Worm (Caenorhabditis elegans): ENCODE results near the gene pqn-89.

DNA sequence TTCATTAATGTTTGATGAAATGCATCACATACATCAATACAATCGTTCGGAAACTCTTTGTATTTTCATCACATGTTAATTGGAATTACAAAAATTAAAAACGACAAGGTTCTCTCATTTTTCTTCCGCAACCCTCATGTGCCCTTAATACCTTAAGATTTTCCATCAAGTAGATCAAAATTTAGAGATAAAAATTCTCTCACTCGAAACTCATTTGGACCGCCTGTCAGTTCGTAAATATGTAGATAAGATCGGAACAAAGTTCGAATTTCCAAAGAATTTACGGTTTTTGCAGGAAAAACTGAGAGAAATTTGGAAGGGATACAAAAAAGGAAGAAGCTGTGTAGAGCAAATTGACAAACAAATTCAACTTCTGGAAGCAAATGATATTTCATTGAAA is 10.4 kb upstream of the pqn-89 start:
- TF ChIP-seq nhr-28 (tag; optimal IDR thresholded peaks at IDR 0.05) (no peak), Y5F2A.4 (GFP tag; optimal IDR thresholded peaks at IDR 0.05) (no peak), nhr-25 (tag; optimal IDR thresholded peaks at IDR 0.05; ENCODE audit: borderline replicate concordance, insufficient read depth) (no peak), mes-2 (tag; optimal IDR thresholded peaks at IDR 0.05; ENCODE audit: poor library complexity, severe bottlenecking) (no peak), nhr-237 (tag; optimal IDR thresholded peaks at IDR 0.05) (no peak)
